Worm (Caenorhabditis elegans) whole organism, mixed stage, embryonic: ENCODE data around the gene F15B9.8.

Source experiments
- M03D4.4 ChIP-seq: sonication (generic microtip); optimal IDR thresholded peaks from 2 replicates; lab custom pipeline; 2017; ENCODE audit warnings: mild to moderate bottlenecking, missing genetic modification characterization, missing compliant biosample characterization
- bed-3 ChIP-seq: fragments of 200-800 bp; sonication (Bioruptor generic); optimal IDR thresholded peaks from 3 replicates; lab custom pipeline; 2018; ENCODE audit warnings: mild to moderate bottlenecking, missing genetic modification characterization, moderate library complexity, missing compliant biosample characterization
- blmp-1 ChIP-seq: fragments of 150-350 bp; optimal IDR thresholded peaks from 2 replicates; lab custom pipeline; 2014; ENCODE audit warnings: missing biosample characterization, missing genetic modification characterization
- ceh-39 ChIP-seq: fragments of 150-350 bp; optimal IDR thresholded peaks from 2 replicates; lab custom pipeline; 2014; ENCODE audit warnings: missing biosample characterization, missing genetic modification characterization
- ceh-43 ChIP-seq: fragments of 200-800 bp; sonication (Bioruptor generic); optimal IDR thresholded peaks from 2 replicates; lab custom pipeline; 2018; ENCODE audit warnings: mild to moderate bottlenecking, missing genetic modification characterization, moderate library complexity, missing compliant biosample characterization
- ces-1 ChIP-seq: fragments of 150-350 bp; optimal IDR thresholded peaks from 2 replicates; lab custom pipeline; 2014; ENCODE audit warnings: missing biosample characterization, missing genetic modification reagents, missing genetic modification characterization
- cnd-1 ChIP-seq: fragments of 200-800 bp; sonication (Bioruptor generic); optimal IDR thresholded peaks from 2 replicates; lab custom pipeline; 2018; ENCODE audit warnings: mild to moderate bottlenecking, missing genetic modification characterization, missing compliant biosample characterization
- drap-1 ChIP-seq: fragments of 200-800 bp; sonication (Bioruptor generic); optimal IDR thresholded peaks from 3 replicates; lab custom pipeline; 2018; ENCODE audit warnings: mild to moderate bottlenecking, missing genetic modification characterization, missing compliant biosample characterization
- elt-1 ChIP-seq: sonication (generic microtip); optimal IDR thresholded peaks from 2 replicates; lab custom pipeline; 2017; ENCODE audit warnings: missing genetic modification characterization, mild to moderate bottlenecking, missing compliant biosample characterization, antibody characterized with exemption, moderate library complexity, borderline replicate concordance; ENCODE audit not compliant: insufficient read depth
- elt-3 ChIP-seq: fragments of 150-350 bp; optimal IDR thresholded peaks from 2 replicates; lab custom pipeline; 2014; ENCODE audit warnings: missing biosample characterization, missing genetic modification characterization
- flh-1 ChIP-seq: fragments of 200-800 bp; sonication (Bioruptor generic); optimal IDR thresholded peaks from 2 replicates; lab custom pipeline; 2018; ENCODE audit warnings: mild to moderate bottlenecking, missing genetic modification characterization, moderate library complexity, missing compliant biosample characterization
- ham-2 ChIP-seq: fragments of 200-800 bp; sonication (Bioruptor generic); optimal IDR thresholded peaks from 2 replicates; lab custom pipeline; 2018; ENCODE audit warnings: mild to moderate bottlenecking, missing genetic modification characterization, missing compliant biosample characterization
- hlh-1 ChIP-seq: fragments of 150-350 bp; optimal IDR thresholded peaks from 2 replicates; lab custom pipeline; 2014; ENCODE audit warnings: missing biosample characterization, missing genetic modification reagents, missing genetic modification characterization
- lin-32 ChIP-seq: fragments of 200-800 bp; sonication (Bioruptor generic); optimal IDR thresholded peaks from 2 replicates; lab custom pipeline; 2018; ENCODE audit warnings: mild to moderate bottlenecking, missing genetic modification characterization, missing compliant biosample characterization
- lsy-2 ChIP-seq: fragments of 150-350 bp; optimal IDR thresholded peaks from 2 replicates; lab custom pipeline; 2014; ENCODE audit warnings: missing biosample characterization, missing genetic modification characterization
- mab-5 ChIP-seq: fragments of 150-350 bp; optimal IDR thresholded peaks from 2 replicates; lab custom pipeline; 2014; ENCODE audit warnings: missing biosample characterization, missing genetic modification characterization
- mep-1 ChIP-seq: fragments of 150-350 bp; optimal IDR thresholded peaks from 2 replicates; lab custom pipeline; 2017; ENCODE audit warnings: missing biosample characterization, missing genetic modification reagents, missing genetic modification characterization, inconsistent platforms
- mls-2 ChIP-seq: sonication (generic microtip); optimal IDR thresholded peaks from 2 replicates; lab custom pipeline; 2016; ENCODE audit warnings: mild to moderate bottlenecking, missing genetic modification characterization, moderate library complexity, missing compliant biosample characterization
- nhr-12 ChIP-seq: fragments of 150-350 bp; optimal IDR thresholded peaks from 2 replicates; lab custom pipeline; 2014; ENCODE audit warnings: missing biosample characterization, missing genetic modification characterization
- nhr-2 ChIP-seq: fragments of 150-350 bp; optimal IDR thresholded peaks from 2 replicates; lab custom pipeline; 2014; ENCODE audit warnings: missing biosample characterization, missing genetic modification characterization
- nhr-237 ChIP-seq: fragments of 150-350 bp; optimal IDR thresholded peaks from 2 replicates; lab custom pipeline; 2014; ENCODE audit warnings: missing biosample characterization, missing genetic modification characterization
- nhr-28 ChIP-seq: fragments of 150-350 bp; optimal IDR thresholded peaks from 2 replicates; lab custom pipeline; 2014; ENCODE audit warnings: missing biosample characterization, missing genetic modification characterization
- nhr-76 ChIP-seq: sonication (generic microtip); optimal IDR thresholded peaks from 2 replicates; lab custom pipeline; 2017; ENCODE audit warnings: missing biosample characterization, missing genetic modification characterization
- pha-4 ChIP-seq: fragments of 150-350 bp; optimal IDR thresholded peaks from 2 replicates; lab custom pipeline; 2018; ENCODE audit warnings: missing biosample characterization, missing genetic modification reagents, missing genetic modification characterization
- sem-2 ChIP-seq: fragments of 200-800 bp; sonication (Bioruptor generic); optimal IDR thresholded peaks from 2 replicates; lab custom pipeline; 2018; ENCODE audit warnings: mild to moderate bottlenecking, missing genetic modification characterization, missing compliant biosample characterization
- snpc-4 ChIP-seq: fragments of 150-350 bp; optimal IDR thresholded peaks from 2 replicates; lab custom pipeline; 2014; ENCODE audit warnings: missing biosample characterization, missing genetic modification characterization
- sptf-1 ChIP-seq: sonication (generic microtip); optimal IDR thresholded peaks from 2 replicates; lab custom pipeline; 2017; ENCODE audit warnings: mild to moderate bottlenecking, missing genetic modification characterization, moderate library complexity, missing compliant biosample characterization
- tbx-8 ChIP-seq: fragments of 200-800 bp; sonication (Bioruptor generic); optimal IDR thresholded peaks from 2 replicates; lab custom pipeline; 2018; ENCODE audit warnings: mild to moderate bottlenecking, missing genetic modification characterization, moderate library complexity, missing compliant biosample characterization
- unc-120 ChIP-seq: sonication (generic microtip); optimal IDR thresholded peaks from 2 replicates; lab custom pipeline; 2017; ENCODE audit warnings: missing genetic modification characterization, missing compliant biosample characterization; ENCODE audit not compliant: poor library complexity, severe bottlenecking
- unc-39 ChIP-seq: fragments of 150-350 bp; optimal IDR thresholded peaks from 2 replicates; lab custom pipeline; 2014; ENCODE audit warnings: missing biosample characterization, missing genetic modification characterization
- unc-62 ChIP-seq: fragments of 150-350 bp; optimal IDR thresholded peaks from 2 replicates; lab custom pipeline; 2014; ENCODE audit warnings: missing biosample characterization, missing genetic modification reagents, missing genetic modification characterization
- zip-8 ChIP-seq: fragments of 150-350 bp; optimal IDR thresholded peaks from 2 replicates; lab custom pipeline; 2014; ENCODE audit warnings: missing biosample characterization, missing genetic modification characterization
- ztf-11 ChIP-seq: fragments of 150-350 bp; optimal IDR thresholded peaks from 2 replicates; lab custom pipeline; 2014; ENCODE audit warnings: missing biosample characterization, missing genetic modification characterization

Gene F15B9.8

ce11 chrV:12987061-12987460 is 1.3 kb upstream of the F15B9.8 start, which contains the start of gene shw-3:
Gene shw-3, minus strand, starts transcription at chrV:12987161.
- TF ChIP-seq ham-2 (GFP tag; lab: Kevin White, UChicago) (peak; percentile 21), M03D4.4 (no peak)
- TF ChIP-seq, all 35 proteins: peak for 1

- TF ChIP-seq flh-1 (GFP tag; lab: Kevin White, UChicago) (no peak), nhr-28 (tag; lab: Kevin White, UChicago) (no peak), pha-4 (tag; lab: Kevin White, UChicago) (no peak), ham-2 (GFP tag; lab: Kevin White, UChicago) (no peak), drap-1 (GFP tag; lab: Kevin White, UChicago) (no peak), ceh-39 (tag; lab: Kevin White, UChicago) (no peak), blmp-1 (tag; lab: Kevin White, UChicago) (no peak), zip-8 (tag; lab: Kevin White, UChicago) (no peak), ztf-11 (tag; lab: Kevin White, UChicago) (no peak), snpc-4 (tag; lab: Kevin White, UChicago) (no peak), elt-3 (tag; lab: Kevin White, UChicago) (no peak), unc-120 (tag; lab: Kevin White, UChicago) (no peak), elt-1 (no peak), nhr-12 (no peak), unc-39 (tag; lab: Kevin White, UChicago) (no peak), unc-62 (GFP tag; lab: Kevin White, UChicago) (no peak), lin-32 (GFP tag; lab: Kevin White, UChicago) (no peak)
Observed at ce11 chrV:12992891-12993290, 4.5 kb downstream of the F15B9.8 start, which contains the start of the genes F15B9.11 and dsl-7. Gene F15B9.11, minus strand, starts transcription at chrV:12992895. Gene dsl-7, plus strand, starts transcription at chrV:12993150.

DNA sequence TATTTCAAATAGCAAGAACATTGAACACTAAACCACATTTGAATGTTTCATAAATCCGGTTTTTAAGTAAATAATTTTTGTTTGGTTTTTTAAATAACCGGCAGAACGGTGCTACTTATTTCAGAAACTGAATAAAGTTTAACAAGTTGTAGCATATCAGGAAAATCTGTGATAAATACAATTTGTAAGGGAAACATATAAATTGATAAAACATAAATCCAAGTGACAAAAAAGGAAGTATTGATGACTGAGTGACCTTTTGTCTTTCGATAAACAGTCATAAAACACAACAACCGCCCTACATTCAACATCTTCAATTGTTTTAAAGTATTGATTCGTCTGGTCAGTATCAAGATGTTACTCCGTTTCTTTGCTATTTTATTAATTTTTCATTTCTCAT is 6.9 kb downstream of the F15B9.8 start, which contains the start of gene far-5:
Gene far-5, plus strand, starts transcription at position 301 of the 400 bp plus-strand sequence.
- TF ChIP-seq nhr-28 (tag; lab: Kevin White, UChicago) = no peak
- no peak for TF ChIP-seq pha-4 (tag; lab: Kevin White, UChicago)
- no peak for TF ChIP-seq ceh-39 (tag; lab: Kevin White, UChicago)
- no peak for TF ChIP-seq mep-1 (tag; lab: Kevin White, UChicago)
- no peak for TF ChIP-seq mab-5 (tag; lab: Kevin White, UChicago)
- TF ChIP-seq zip-8 (tag; lab: Kevin White, UChicago) = no peak
- TF ChIP-seq bed-3 = no peak
- no peak for TF ChIP-seq snpc-4 (tag; lab: Kevin White, UChicago)
- no peak for TF ChIP-seq unc-62 (GFP tag; lab: Kevin White, UChicago)
- TF ChIP-seq hlh-1 = no peak
- no peak for TF ChIP-seq blmp-1 (tag; lab: Kevin White, UChicago)
- no peak for TF ChIP-seq unc-39 (tag; lab: Kevin White, UChicago)

ce11 chrV:12997422-12997821 is 9.1 kb downstream of the F15B9.8 start, which contains the start of gene far-3:
Gene far-3, minus strand, starts transcription at chrV:12997522.
- no peak for TF ChIP-seq nhr-76 (tag; lab: Kevin White, UChicago)

ce11 chrV:12999559-12999958 is 11.2 kb downstream of the F15B9.8 start, which contains the start of gene far-4:
Gene far-4, minus strand, starts transcription at chrV:12999659.
- TF ChIP-seq mab-5 (tag; lab: Kevin White, UChicago) (no peak), ceh-43 (GFP tag; lab: Kevin White, UChicago) (no peak), blmp-1 (tag; lab: Kevin White, UChicago) (no peak), zip-8 (tag; lab: Kevin White, UChicago) (no peak), unc-120 (tag; lab: Kevin White, UChicago) (no peak), flh-1 (GFP tag; lab: Kevin White, UChicago) (no peak), mls-2 (tag; lab: Kevin White, UChicago) (no peak), sem-2 (no peak), lsy-2 (tag; lab: Kevin White, UChicago) (no peak), ces-1 (no peak), hlh-1 (no peak), lin-32 (GFP tag; lab: Kevin White, UChicago) (no peak), nhr-28 (tag; lab: Kevin White, UChicago) (no peak), cnd-1 (tag; lab: Kevin White, UChicago) (no peak), ztf-11 (tag; lab: Kevin White, UChicago) (no peak), nhr-237 (tag; lab: Kevin White, UChicago) (no peak), nhr-2 (no peak), tbx-8 (GFP tag; lab: Kevin White, UChicago) (no peak), elt-1 (no peak), sptf-1 (tag; lab: Kevin White, UChicago) (no peak)
